Fruit fly (Drosophila melanogaster) whole organism, pupa: ENCODE data around the gene dos.

Experiments used
- CG13204 ChIP-seq: fragments of 200-800 bp; sonication (Bioruptor generic); optimal IDR thresholded peaks from 2 replicates; lab custom pipeline; 2018; ENCODE audit warnings: missing biosample characterization, mild to moderate bottlenecking, missing genetic modification characterization, moderate library complexity
- CG14655 ChIP-seq: fragments of 200-800 bp; sonication (Bioruptor generic); optimal IDR thresholded peaks from 3 replicates; lab custom pipeline; 2017; ENCODE audit warnings: mild to moderate bottlenecking, missing biosample characterization, missing genetic modification reagents, missing genetic modification characterization
- CG32121 ChIP-seq: fragments of 200-800 bp; sonication (Bioruptor generic); IDR thresholded peaks from 2 replicates; pipeline ENCODE4 v1.3.6; 2022; ENCODE audit warnings: missing biosample characterization, missing genetic modification characterization
- CG4496 ChIP-seq: fragments of 200-800 bp; sonication (Bioruptor generic); IDR thresholded peaks from 3 replicates; pipeline ENCODE4 v1.3.6; 2022; ENCODE audit warnings: missing biosample characterization, missing genetic modification characterization
- CG8159 ChIP-seq: fragments of 200-800 bp; sonication (Bioruptor generic); optimal IDR thresholded peaks from 3 replicates; lab custom pipeline; 2018; ENCODE audit warnings: missing biosample characterization, mild to moderate bottlenecking, missing genetic modification characterization, moderate library complexity
- rn ChIP-seq: fragments of 200-800 bp; sonication (Bioruptor generic); IDR thresholded peaks from 2 replicates; pipeline ENCODE4 v1.3.6; 2022; ENCODE audit warnings: missing biosample characterization, missing genetic modification characterization

DNA sequence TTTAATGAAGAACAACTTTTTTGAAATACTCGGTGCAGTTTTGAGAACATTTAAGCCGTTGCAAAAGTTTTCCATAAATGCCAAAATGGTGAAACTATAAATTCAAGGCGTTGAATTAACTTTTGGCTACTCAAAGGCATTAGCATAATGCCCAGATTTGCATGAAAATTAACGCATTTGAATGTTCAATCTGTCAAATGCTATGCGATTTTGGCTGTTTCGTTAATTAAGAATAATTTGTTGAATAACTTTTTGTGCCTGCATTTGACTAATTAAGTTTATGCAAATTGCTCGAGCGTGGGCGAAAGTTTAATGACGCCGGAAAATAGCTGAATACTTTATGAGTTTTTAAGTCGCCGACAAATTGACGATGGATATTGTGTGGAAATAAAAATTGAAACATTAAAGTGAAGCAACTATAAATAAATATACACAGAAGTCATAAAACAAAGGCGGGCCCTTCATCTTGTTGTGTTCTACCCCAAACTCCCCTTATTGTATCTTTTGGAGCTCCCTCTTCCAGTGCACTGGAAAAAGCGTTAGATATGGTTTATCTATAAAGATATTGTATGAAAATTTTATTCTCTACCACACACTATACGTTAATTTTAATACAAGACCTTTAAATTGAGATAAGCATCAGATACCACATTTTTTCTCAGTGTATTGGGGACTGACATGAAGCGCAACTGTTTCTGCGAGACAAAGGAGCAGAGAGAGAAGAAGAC lies 36.9 kb upstream of the dos start:
- peak; percentile 85 for TF ChIP-seq CG14655 (GFP tag; lab: Kevin White, UChicago)
- TF ChIP-seq CG8159 (tag; lab: Kevin White, UChicago), result peak; percentile 97
- TF ChIP-seq CG4496 (GFP tag; lab: Robert Waterston, UW), result peak; percentile 89
- TF ChIP-seq CG32121, result peak; percentile 43; the same call in 1 of the 2 replicates
- peak; percentile 74 for TF ChIP-seq rn (GFP tag; lab: Robert Waterston, UW)
- peak; percentile 78 for TF ChIP-seq CG13204 (GFP tag; lab: Kevin White, UChicago)
